Fruit fly (Drosophila melanogaster) whole organism, embryonic: ENCODE results near the gene Ald2.
A peak's percentile ranks its signal among the peaks of the same experiment; 100 is the strongest.

Source experiments
- Awh ChIP-seq: fragments of 200-800 bp; sonication (Bioruptor generic); IDR thresholded peaks from 2 replicates; pipeline ENCODE4, ENCODE4 v1.3.6; 2022; ENCODE audit warnings: missing biosample characterization, missing genetic modification characterization
- CG1024 ChIP-seq: fragments of 200-800 bp; sonication (Bioruptor generic); IDR thresholded peaks from 2 replicates; pipeline ENCODE4 v1.3.6; 2022; ENCODE audit warnings: missing biosample characterization, missing genetic modification characterization
- CG10267 ChIP-seq: fragments of 200-800 bp; sonication (Bioruptor generic); optimal IDR thresholded peaks from 2 replicates; lab custom pipeline; 2018; ENCODE audit warnings: missing biosample characterization, mild to moderate bottlenecking, missing genetic modification characterization, moderate library complexity
- CG10543 ChIP-seq: fragments of 200-800 bp; sonication (Bioruptor generic); optimal IDR thresholded peaks from 3 replicates; lab custom pipeline; 2017; ENCODE audit warnings: missing biosample characterization, mild to moderate bottlenecking, missing genetic modification characterization, moderate library complexity
- CG10979 ChIP-seq: fragments of 200-800 bp; sonication (Bioruptor generic); optimal IDR thresholded peaks from 2 replicates; lab custom pipeline; 2018; ENCODE audit warnings: missing biosample characterization, mild to moderate bottlenecking, missing genetic modification characterization, moderate library complexity
- CG12769 ChIP-seq: fragments of 200-800 bp; sonication (Bioruptor generic); optimal IDR thresholded peaks from 2 replicates; lab custom pipeline; 2019; ENCODE audit warnings: missing biosample characterization, mild to moderate bottlenecking, missing genetic modification characterization, moderate library complexity
- CG13894 ChIP-seq: fragments of 200-800 bp; sonication (Bioruptor generic); optimal IDR thresholded peaks from 3 replicates; lab custom pipeline; 2018; ENCODE audit warnings: missing biosample characterization, mild to moderate bottlenecking, missing genetic modification characterization, moderate library complexity
- CG14050 ChIP-seq: fragments of 200-800 bp; sonication (Bioruptor generic); IDR thresholded peaks from 3 replicates; pipeline ENCODE4 v1.3.6; 2022; ENCODE audit warnings: missing biosample characterization, missing genetic modification characterization
- CG14441 ChIP-seq: fragments of 200-800 bp; sonication (Bioruptor generic); IDR thresholded peaks from 2 replicates; pipeline ENCODE4 v1.3.6; 2022; ENCODE audit warnings: missing biosample characterization, missing genetic modification characterization
- CG18619 ChIP-seq: fragments of 200-800 bp; sonication (Bioruptor generic); optimal IDR thresholded peaks from 3 replicates; lab custom pipeline; 2017; ENCODE audit warnings: missing biosample characterization, mild to moderate bottlenecking, missing genetic modification characterization
- CG18764 ChIP-seq: fragments of 200-800 bp; sonication (Bioruptor generic); optimal IDR thresholded peaks from 3 replicates; lab custom pipeline; 2016; ENCODE audit warnings: missing biosample characterization, missing genetic modification characterization
- CG2116 ChIP-seq: fragments of 200-800 bp; sonication (Bioruptor generic); optimal IDR thresholded peaks from 3 replicates; lab custom pipeline; 2018; ENCODE audit warnings: missing biosample characterization, mild to moderate bottlenecking, missing genetic modification characterization
- CG2202 ChIP-seq: fragments of 200-800 bp; sonication (Bioruptor generic); optimal IDR thresholded peaks from 2 replicates; lab custom pipeline; 2018; ENCODE audit warnings: missing biosample characterization, mild to moderate bottlenecking, missing genetic modification characterization
- CG3065 ChIP-seq: fragments of 200-800 bp; sonication (Bioruptor generic); optimal IDR thresholded peaks from 2 replicates; lab custom pipeline; 2016; ENCODE audit warnings: missing biosample characterization, missing genetic modification characterization
- CG4424 ChIP-seq: fragments of 200-800 bp; sonication (Bioruptor generic); optimal IDR thresholded peaks from 3 replicates; lab custom pipeline; 2016; ENCODE audit warnings: missing biosample characterization, missing genetic modification characterization
- CG4707 ChIP-seq: fragments of 200-800 bp; sonication (Bioruptor generic); optimal IDR thresholded peaks from 2 replicates; lab custom pipeline; 2018; ENCODE audit warnings: missing biosample characterization, mild to moderate bottlenecking, missing genetic modification characterization, moderate library complexity
- CTCF ChIP-seq: fragments of 200-800 bp; sonication (Bioruptor generic); optimal IDR thresholded peaks from 2 replicates; lab custom pipeline; 2017; ENCODE audit warnings: missing biosample characterization, mild to moderate bottlenecking, missing genetic modification characterization, moderate library complexity
- D ChIP-seq, 2 experiments: fragments of 200-800 bp in 1 of 2; fragments of >200 bp in 1 of 2; sonication (Bioruptor generic) in 1 of 2; optimal IDR thresholded peaks; 2 replicates in 1 of 2; 3 replicates in 1 of 2; lab custom pipeline; 2017; ENCODE audit warnings: mild to moderate bottlenecking in 1 of 2, missing biosample characterization in 1 of 2, missing genetic modification characterization in 1 of 2, missing genetic modification reagents in 1 of 2
- Dbx ChIP-seq: fragments of 200-800 bp; sonication (Bioruptor generic); IDR thresholded peaks from 3 replicates; pipeline ENCODE4 v1.3.6; 2022; ENCODE audit warnings: missing biosample characterization, missing genetic modification characterization
- E2f2 ChIP-seq: fragments of 200-800 bp; sonication (Bioruptor generic); IDR thresholded peaks from 2 replicates; pipeline ENCODE4 v1.3.6; 2022; ENCODE audit warnings: missing biosample characterization, missing genetic modification characterization
- Ets97D ChIP-seq: fragments of 200-800 bp; sonication (Bioruptor generic); optimal IDR thresholded peaks from 3 replicates; lab custom pipeline; 2016; ENCODE audit warnings: missing biosample characterization, missing genetic modification characterization
- HLH4C ChIP-seq: fragments of 200-800 bp; sonication (Bioruptor generic); IDR thresholded peaks from 3 replicates; pipeline ENCODE4 v1.3.6; 2022; ENCODE audit warnings: missing biosample characterization, missing genetic modification characterization; ENCODE audit not compliant: partially characterized antibody
- HmgD ChIP-seq: fragments of 200-800 bp; sonication (Bioruptor generic); optimal IDR thresholded peaks from 3 replicates; lab custom pipeline; 2016; ENCODE audit warnings: missing biosample characterization, missing genetic modification characterization
- HmgZ ChIP-seq: fragments of 200-800 bp; sonication (Bioruptor generic); optimal IDR thresholded peaks from 2 replicates; lab custom pipeline; 2018; ENCODE audit warnings: missing biosample characterization, mild to moderate bottlenecking, missing genetic modification characterization
- Hsf ChIP-seq: fragments of 200-800 bp; sonication (Bioruptor generic); optimal IDR thresholded peaks from 3 replicates; lab custom pipeline; 2016; ENCODE audit warnings: missing biosample characterization, missing genetic modification characterization
- MBD-R2 ChIP-seq: fragments of 200-800 bp; sonication (Bioruptor generic); IDR thresholded peaks from 2 replicates; pipeline ENCODE4 v1.3.6; 2022; ENCODE audit warnings: missing biosample characterization, missing genetic modification characterization
- Mad ChIP-seq: fragments of 200-800 bp; sonication (Bioruptor generic); optimal IDR thresholded peaks from 2 replicates; lab custom pipeline; 2016; ENCODE audit warnings: missing biosample characterization, missing genetic modification characterization
- NC2α ChIP-seq: fragments of 200-800 bp; sonication (Bioruptor generic); optimal IDR thresholded peaks from 2 replicates; lab custom pipeline; 2016; ENCODE audit warnings: missing biosample characterization, missing genetic modification characterization
- NC2β ChIP-seq: fragments of 200-800 bp; sonication (Bioruptor generic); optimal IDR thresholded peaks from 2 replicates; lab custom pipeline; 2016; ENCODE audit warnings: missing biosample characterization, missing genetic modification characterization
- Oli ChIP-seq: fragments of 200-800 bp; sonication (Bioruptor generic); optimal IDR thresholded peaks from 2 replicates; lab custom pipeline; 2018; ENCODE audit warnings: missing biosample characterization, mild to moderate bottlenecking, missing genetic modification characterization, moderate library complexity
- Stat92E ChIP-seq, 3 experiments: fragments of >200 bp in 2 of 3; fragments of 200-800 bp in 1 of 3; sonication (Bioruptor generic) in 1 of 3; optimal IDR thresholded peaks; 2 replicates each; lab custom pipeline; 2017 to 2019; ENCODE audit warnings: missing biosample characterization in 3 of 3, missing genetic modification characterization in 3 of 3, mild to moderate bottlenecking in 1 of 3, moderate library complexity in 1 of 3
- Xrp1 ChIP-seq: fragments of 200-800 bp; sonication (Bioruptor generic); IDR thresholded peaks from 2 replicates; pipeline ENCODE4 v1.3.6; 2022; ENCODE audit warnings: missing biosample characterization, missing genetic modification characterization
- al ChIP-seq: fragments of 200-800 bp; sonication (Bioruptor generic); IDR thresholded peaks from 2 replicates; pipeline ENCODE4 v1.3.6; 2022; ENCODE audit warnings: missing biosample characterization, missing genetic modification characterization
- amos ChIP-seq: fragments of 200-800 bp; sonication (Bioruptor generic); IDR thresholded peaks from 2 replicates; pipeline ENCODE4 v1.3.6; 2022; ENCODE audit warnings: missing biosample characterization, missing genetic modification characterization; ENCODE audit not compliant: partially characterized antibody
- croc ChIP-seq: fragments of 200-800 bp; sonication (Bioruptor generic); conservative IDR thresholded peaks from 3 replicates; pipeline ENCODE4 v1.3.6; 2022; ENCODE audit warnings: missing biosample characterization, missing genetic modification characterization
- crp ChIP-seq, 2 experiments: fragments of 200-800 bp; sonication (Bioruptor generic); optimal IDR thresholded peaks; 2 replicates in 1 of 2; 3 replicates in 1 of 2; lab custom pipeline; 2017; ENCODE audit warnings: missing biosample characterization in 2 of 2, missing genetic modification characterization in 2 of 2, mild to moderate bottlenecking in 1 of 2, moderate library complexity in 1 of 2
- esg ChIP-seq: fragments of 200-800 bp; sonication (Bioruptor generic); conservative IDR thresholded peaks from 2 replicates; pipeline ENCODE4 v1.3.6; 2022; ENCODE audit warnings: missing biosample characterization, missing genetic modification characterization
- exex ChIP-seq: fragments of 200-800 bp; sonication (Bioruptor generic); optimal IDR thresholded peaks from 4 replicates; lab custom pipeline; 2018; ENCODE audit warnings: missing biosample characterization, mild to moderate bottlenecking, missing genetic modification characterization, moderate library complexity
- fd64A ChIP-seq: fragments of 200-800 bp; sonication (Bioruptor generic); optimal IDR thresholded peaks from 3 replicates; lab custom pipeline; 2018; ENCODE audit warnings: missing biosample characterization, mild to moderate bottlenecking, missing genetic modification characterization
- fru ChIP-seq: fragments of >200 bp; optimal IDR thresholded peaks from 2 replicates; lab custom pipeline; 2017
- ind ChIP-seq: fragments of 200-800 bp; sonication (Bioruptor generic); optimal IDR thresholded peaks from 3 replicates; lab custom pipeline; 2016; ENCODE audit warnings: missing biosample characterization, missing genetic modification characterization
- lola ChIP-seq, 3 experiments: fragments of >200 bp in 2 of 3; fragments of 200-800 bp in 1 of 3; sonication (Bioruptor generic) in 1 of 3; optimal IDR thresholded peaks; 2 replicates each; lab custom pipeline; 2017 to 2019; ENCODE audit warnings: missing biosample characterization in 3 of 3, missing genetic modification characterization in 3 of 3, mild to moderate bottlenecking in 1 of 3, moderate library complexity in 1 of 3
- maf-S ChIP-seq: fragments of 200-800 bp; sonication (Bioruptor generic); optimal IDR thresholded peaks from 2 replicates; lab custom pipeline; 2016; ENCODE audit warnings: missing biosample characterization, missing genetic modification characterization
- onecut ChIP-seq: fragments of 200-800 bp; sonication (Bioruptor generic); IDR thresholded peaks from 2 replicates; pipeline ENCODE4 v1.3.6; 2022; ENCODE audit warnings: missing biosample characterization, missing genetic modification characterization
- pfk ChIP-seq: fragments of 200-800 bp; sonication (Bioruptor generic); optimal IDR thresholded peaks from 2 replicates; lab custom pipeline; 2018; ENCODE audit warnings: missing biosample characterization, mild to moderate bottlenecking, missing genetic modification characterization, moderate library complexity
- ssp ChIP-seq: fragments of 200-800 bp; sonication (Bioruptor generic); IDR thresholded peaks from 2 replicates; pipeline ENCODE4 v1.3.6; 2022; ENCODE audit warnings: missing biosample characterization, missing genetic modification characterization
- sug ChIP-seq: fragments of 200-800 bp; optimal IDR thresholded peaks from 2 replicates; lab custom pipeline; 2019; ENCODE audit warnings: missing biosample characterization, mild to moderate bottlenecking, missing genetic modification characterization, moderate library complexity
- usp ChIP-seq: fragments of >200 bp; optimal IDR thresholded peaks from 2 replicates; lab custom pipeline; 2017; ENCODE audit warnings: missing biosample characterization, missing genetic modification characterization
- wor ChIP-seq: fragments of 200-800 bp; sonication (Bioruptor generic); IDR thresholded peaks from 2 replicates; pipeline ENCODE4 v1.3.6; 2022; ENCODE audit warnings: missing biosample characterization, missing genetic modification characterization
- zf30C ChIP-seq: fragments of 200-800 bp; sonication (Bioruptor generic); optimal IDR thresholded peaks from 3 replicates; lab custom pipeline; 2018; ENCODE audit warnings: missing biosample characterization, mild to moderate bottlenecking, missing genetic modification characterization

Ald2 gene

dm6 chr3R:26440455-26441196 lies 26.7 kb downstream of the Ald2 start, which contains the start of gene tx (continued):
- TF ChIP-seq HmgZ (no peak), NC2α (GFP tag; lab: Kevin White, UChicago) (no peak), Mad (GFP tag; lab: Kevin White, UChicago) (no peak), CG4707 (no peak), amos (GFP tag; lab: Robert Waterston, UW) (peak; percentile 29; the same call in 1 of the 2 replicates), Dbx (GFP tag; lab: Robert Waterston, UW) (no peak), CG2202 (no peak), CG10543 (peak; percentile 63), Awh (GFP tag; lab: Robert Waterston, UW) (peak; percentile 46; the same call in 1 of the 2 replicates), onecut (GFP tag; lab: Robert Waterston, UW) (no peak), NC2β (GFP tag; lab: Kevin White, UChicago) (no peak), CG10267 (tag; lab: Kevin White, UChicago) (no peak), ind (GFP tag; lab: Kevin White, UChicago) (no peak), CG10979 (tag; lab: Kevin White, UChicago) (no peak), zf30C (GFP tag; lab: Kevin White, UChicago) (no peak), Ets97D (GFP tag; lab: Kevin White, UChicago) (no peak), HLH4C (no peak), Oli (tag; lab: Kevin White, UChicago) (no peak), crp (GFP tag; optimal IDR thresholded peaks at IDR 0.05; lab: Kevin White, UChicago) (peak in 1 of 2 experiments; percentile 34), CG18619 (GFP tag; lab: Kevin White, UChicago) (no peak), lola (GFP tag; optimal IDR thresholded peaks at IDR 0.05; lab: Kevin White, UChicago) (no peak), esg (GFP tag; lab: Robert Waterston, UW) (no peak), CG13894 (peak; percentile 49), sug (tag; lab: Kevin White, UChicago) (peak; percentile 11), usp (GFP tag; lab: Kevin White, UChicago) (no peak), CG14441 (no peak), MBD-R2 (GFP tag; lab: Robert Waterston, UW) (no peak), ssp (no peak), Hsf (GFP tag; lab: Kevin White, UChicago) (no peak), maf-S (GFP tag; lab: Kevin White, UChicago) (no peak), CG3065 (GFP tag; lab: Kevin White, UChicago) (no peak), exex (tag; lab: Kevin White, UChicago) (no peak), CG4424 (GFP tag; lab: Kevin White, UChicago) (no peak), CG1024 (GFP tag; lab: Robert Waterston, UW) (no peak), D (optimal IDR thresholded peaks at IDR 0.05; lab: Kevin White, UChicago) (no peak), D (GFP tag; optimal IDR thresholded peaks at IDR 0.05; lab: Kevin White, UChicago) (no peak), HmgD (no peak), wor (GFP tag; lab: Robert Waterston, UW) (no peak), E2f2 (GFP tag; lab: Robert Waterston, UW) (0 out of 2 replicates have a peak, but pooled peaks have one; percentile 20), Xrp1 (GFP tag; lab: Robert Waterston, UW) (no peak), CG18764 (no peak), CTCF (GFP tag; lab: Kevin White, UChicago) (no peak), CG2116 (no peak), fru (lab: Kevin White, UChicago) (no peak), croc (GFP tag; lab: Robert Waterston, UW) (no peak), fd64A (GFP tag; lab: Kevin White, UChicago) (no peak), CG12769 (tag; lab: Kevin White, UChicago) (peak; percentile 85), pfk (no peak), CG14050 (GFP tag; lab: Robert Waterston, UW) (no peak), Stat92E (GFP tag; optimal IDR thresholded peaks at IDR 0.05; lab: Kevin White, UChicago) (no peak), al (no peak)
